Worm (Caenorhabditis elegans) whole organism, mixed stage, embryonic: ENCODE results near the gene F17A2.16.

Experiments used
- ceh-83 ChIP-seq: fragments of 200-800 bp; sonication (Bioruptor generic); optimal IDR thresholded peaks from 2 replicates; lab custom pipeline; 2018; ENCODE audit warnings: mild to moderate bottlenecking, missing genetic modification characterization, missing compliant biosample characterization
- ces-1 ChIP-seq: fragments of 150-350 bp; optimal IDR thresholded peaks from 2 replicates; lab custom pipeline; 2014; ENCODE audit warnings: missing biosample characterization, missing genetic modification reagents, missing genetic modification characterization
- elt-1 ChIP-seq: sonication (generic microtip); optimal IDR thresholded peaks from 2 replicates; lab custom pipeline; 2017; ENCODE audit warnings: missing genetic modification characterization, mild to moderate bottlenecking, missing compliant biosample characterization, antibody characterized with exemption, moderate library complexity, borderline replicate concordance; ENCODE audit not compliant: insufficient read depth
- lsy-2 ChIP-seq: fragments of 150-350 bp; optimal IDR thresholded peaks from 2 replicates; lab custom pipeline; 2014; ENCODE audit warnings: missing biosample characterization, missing genetic modification characterization
- mep-1 ChIP-seq: fragments of 150-350 bp; optimal IDR thresholded peaks from 2 replicates; lab custom pipeline; 2017; ENCODE audit warnings: missing biosample characterization, missing genetic modification reagents, missing genetic modification characterization, inconsistent platforms
- mls-2 ChIP-seq: sonication (generic microtip); optimal IDR thresholded peaks from 2 replicates; lab custom pipeline; 2016; ENCODE audit warnings: mild to moderate bottlenecking, missing genetic modification characterization, moderate library complexity, missing compliant biosample characterization
- nhr-12 ChIP-seq: fragments of 150-350 bp; optimal IDR thresholded peaks from 2 replicates; lab custom pipeline; 2014; ENCODE audit warnings: missing biosample characterization, missing genetic modification characterization
- nhr-2 ChIP-seq: fragments of 150-350 bp; optimal IDR thresholded peaks from 2 replicates; lab custom pipeline; 2014; ENCODE audit warnings: missing biosample characterization, missing genetic modification characterization
- nhr-237 ChIP-seq: fragments of 150-350 bp; optimal IDR thresholded peaks from 2 replicates; lab custom pipeline; 2014; ENCODE audit warnings: missing biosample characterization, missing genetic modification characterization
- nhr-28 ChIP-seq: fragments of 150-350 bp; optimal IDR thresholded peaks from 2 replicates; lab custom pipeline; 2014; ENCODE audit warnings: missing biosample characterization, missing genetic modification characterization
- nhr-76 ChIP-seq: sonication (generic microtip); optimal IDR thresholded peaks from 2 replicates; lab custom pipeline; 2017; ENCODE audit warnings: missing biosample characterization, missing genetic modification characterization
- pha-4 ChIP-seq: fragments of 150-350 bp; optimal IDR thresholded peaks from 2 replicates; lab custom pipeline; 2018; ENCODE audit warnings: missing biosample characterization, missing genetic modification reagents, missing genetic modification characterization
- unc-39 ChIP-seq: fragments of 150-350 bp; optimal IDR thresholded peaks from 2 replicates; lab custom pipeline; 2014; ENCODE audit warnings: missing biosample characterization, missing genetic modification characterization
- ztf-11 ChIP-seq: fragments of 150-350 bp; optimal IDR thresholded peaks from 2 replicates; lab custom pipeline; 2014; ENCODE audit warnings: missing biosample characterization, missing genetic modification characterization

DNA sequence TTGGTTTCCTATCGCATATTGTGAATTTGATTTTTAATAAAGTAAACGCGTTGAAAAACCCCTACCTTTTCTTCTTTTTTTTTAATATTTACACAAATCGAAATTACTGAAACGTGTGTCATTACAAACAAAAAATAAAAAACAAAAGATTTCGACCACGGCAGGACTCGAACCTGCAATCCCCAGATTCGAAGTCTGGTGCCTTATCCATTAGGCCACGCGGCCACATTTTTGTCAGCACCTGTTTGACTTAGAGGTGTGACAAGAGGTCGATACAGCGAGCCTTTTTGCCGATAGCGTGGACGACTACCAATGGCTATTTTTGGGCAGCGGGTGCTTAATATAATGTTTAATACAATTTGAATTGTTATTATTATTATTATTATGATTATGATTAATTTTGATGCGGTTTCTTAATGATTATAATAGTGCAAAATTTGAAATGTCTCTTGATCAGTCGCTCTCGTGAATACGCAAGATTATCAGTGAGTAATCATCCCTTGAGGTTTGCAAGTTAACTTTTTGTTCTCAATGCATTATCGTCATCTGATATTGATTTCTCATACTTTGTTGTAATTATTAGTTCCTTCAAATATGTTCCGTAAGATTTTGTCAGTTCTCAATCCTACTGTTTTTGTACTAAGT is 29.7 kb downstream of the F17A2.16 start, which contains the start of gene srd-44:
- no peak for TF ChIP-seq nhr-28
- TF ChIP-seq ztf-11 (tag; lab: Kevin White, UChicago): no peak
- TF ChIP-seq nhr-2 (tag; lab: Kevin White, UChicago): no peak
- no peak for TF ChIP-seq nhr-12 (tag; lab: Kevin White, UChicago)
- TF ChIP-seq ceh-83 (GFP tag; lab: Kevin White, UChicago): peak; percentile 72
- no peak for TF ChIP-seq pha-4
- no peak for TF ChIP-seq unc-39
- TF ChIP-seq nhr-237: no peak
- TF ChIP-seq elt-1 (tag; lab: Kevin White, UChicago): no peak
- TF ChIP-seq nhr-76: no peak
- no peak for TF ChIP-seq ces-1
- no peak for TF ChIP-seq mep-1 (tag; lab: Kevin White, UChicago)
- no peak for TF ChIP-seq mls-2 (tag; lab: Kevin White, UChicago)
- TF ChIP-seq lsy-2: no peak
